Worm (Caenorhabditis elegans) whole organism, L4 larva: Measurements from ENCODE around the gene T10B5.4.
A peak's percentile ranks its signal among the peaks of the same experiment; 100 is the strongest.

Experiments
- D1046.2 ChIP-seq: fragments of 200-800 bp; sonication (Bioruptor generic); IDR thresholded peaks from 2 replicates; pipeline ENCODE4 v1.3.6; 2022; ENCODE audit warnings: missing genetic modification characterization, missing compliant biosample characterization
- T20F7.1 ChIP-seq: fragments of 200-800 bp; sonication (Bioruptor generic); optimal IDR thresholded peaks from 2 replicates; lab custom pipeline; 2018; ENCODE audit warnings: mild to moderate bottlenecking, missing genetic modification characterization, missing compliant biosample characterization
- T26A8.4 ChIP-seq: fragments of 200-800 bp; sonication (Bioruptor generic); IDR thresholded peaks from 2 replicates; pipeline ENCODE4 v1.3.6; 2022; ENCODE audit warnings: missing genetic modification characterization, missing compliant biosample characterization
- ZK337.2 ChIP-seq: fragments of 200-800 bp; sonication (Bioruptor generic); IDR thresholded peaks from 2 replicates; pipeline ENCODE4 v1.3.6; 2022; ENCODE audit warnings: missing genetic modification reagents, missing genetic modification characterization, missing compliant biosample characterization
- aha-1 ChIP-seq: fragments of 150-350 bp; peaks from one replicate; lab custom pipeline; 2014; ENCODE audit warnings: missing biosample characterization, missing genetic modification characterization
- ceh-62 ChIP-seq: sonication (generic microtip); optimal IDR thresholded peaks from 2 replicates; lab custom pipeline; 2017; ENCODE audit warnings: missing biosample characterization, missing genetic modification characterization
- ceh-82 ChIP-seq: sonication (generic microtip); optimal IDR thresholded peaks from 2 replicates; lab custom pipeline; 2017; ENCODE audit warnings: missing biosample characterization, missing genetic modification characterization
- ces-1 ChIP-seq: fragments of 150-350 bp; sonication (generic microtip); optimal IDR thresholded peaks from 4 replicates; lab custom pipeline; 2014; ENCODE audit warnings: missing biosample characterization, missing genetic modification reagents, missing genetic modification characterization
- cey-2 ChIP-seq: sonication (generic microtip); optimal IDR thresholded peaks from 3 replicates; lab custom pipeline; 2017; ENCODE audit warnings: missing genetic modification characterization, mild to moderate bottlenecking, missing compliant biosample characterization, antibody characterized with exemption, borderline replicate concordance; ENCODE audit not compliant: insufficient read depth
- dmd-6 ChIP-seq: fragments of 200-800 bp; sonication (Bioruptor generic); IDR thresholded peaks from 2 replicates; pipeline ENCODE4 v1.3.6; 2022; ENCODE audit warnings: missing genetic modification reagents, missing genetic modification characterization, missing compliant biosample characterization
- egl-43 ChIP-seq: fragments of 200-800 bp; sonication (Bioruptor generic); IDR thresholded peaks from 2 replicates; pipeline ENCODE4 v1.3.6; 2022; ENCODE audit warnings: missing genetic modification reagents, missing genetic modification characterization, missing compliant biosample characterization
- fkh-10 ChIP-seq: fragments of 150-350 bp; optimal IDR thresholded peaks from 2 replicates; lab custom pipeline; 2014; ENCODE audit warnings: missing biosample characterization, missing genetic modification reagents, missing genetic modification characterization
- hlh-30 ChIP-seq: sonication (generic microtip); optimal IDR thresholded peaks from 2 replicates; lab custom pipeline; 2017; ENCODE audit warnings: antibody characterized with exemption, mild to moderate bottlenecking, missing genetic modification characterization, missing compliant biosample characterization; ENCODE audit not compliant: insufficient read depth
- hmg-1.1 ChIP-seq: fragments of 200-800 bp; sonication (Bioruptor generic); IDR thresholded peaks from 2 replicates; pipeline ENCODE4 v1.3.6; 2022; ENCODE audit warnings: missing genetic modification reagents, missing genetic modification characterization, missing compliant biosample characterization
- lin-1 ChIP-seq: fragments of 200-800 bp; sonication (Bioruptor generic); IDR thresholded peaks from 2 replicates; pipeline ENCODE4 v1.3.6; 2022; ENCODE audit warnings: missing genetic modification reagents, missing genetic modification characterization, missing compliant biosample characterization
- lin-15B ChIP-seq: fragments of 150-350 bp; sonication (generic microtip); optimal IDR thresholded peaks from 3 replicates; lab custom pipeline; 2014; ENCODE audit warnings: missing biosample characterization, missing genetic modification characterization
- lin-29 ChIP-seq: fragments of 200-800 bp; sonication (Bioruptor generic); IDR thresholded peaks from 2 replicates; pipeline ENCODE4 v1.3.6; 2022; ENCODE audit warnings: missing genetic modification reagents, missing genetic modification characterization, missing compliant biosample characterization
- lin-38 ChIP-seq: fragments of 200-800 bp; sonication (Bioruptor generic); IDR thresholded peaks from 2 replicates; pipeline ENCODE4 v1.3.6; 2022; ENCODE audit warnings: missing genetic modification reagents, missing genetic modification characterization, missing compliant biosample characterization
- lsy-2 ChIP-seq, 2 experiments: fragments of 150-350 bp in 1 of 2; sonication (generic microtip) in 1 of 2; optimal IDR thresholded peaks; 2 replicates each; lab custom pipeline; 2014 to 2017; ENCODE audit warnings: missing biosample characterization in 2 of 2, missing genetic modification characterization in 2 of 2
- madf-5 ChIP-seq, 2 experiments: fragments of 200-800 bp; sonication (Bioruptor generic); IDR thresholded peaks; 2 replicates each; pipeline ENCODE4 v1.3.6; 2022; ENCODE audit warnings: missing compliant biosample characterization in 2 of 2, missing genetic modification characterization in 2 of 2
- mdl-1 ChIP-seq, 2 experiments: fragments of 150-350 bp in 1 of 2; sonication (generic microtip) in 1 of 2; optimal IDR thresholded peaks; 2 replicates each; lab custom pipeline; 2014 to 2017; ENCODE audit warnings: missing biosample characterization in 2 of 2, missing genetic modification characterization in 2 of 2
- mdt-29 ChIP-seq: fragments of 200-800 bp; sonication (Bioruptor generic); IDR thresholded peaks from 2 replicates; pipeline ENCODE4 v1.3.6; 2022; ENCODE audit warnings: missing genetic modification reagents, missing genetic modification characterization, missing compliant biosample characterization
- mep-1 ChIP-seq: fragments of 150-350 bp; sonication (generic microtip); optimal IDR thresholded peaks from 3 replicates; lab custom pipeline; 2014; ENCODE audit warnings: missing biosample characterization, missing genetic modification characterization
- mes-2 ChIP-seq: sonication (generic microtip); optimal IDR thresholded peaks from 2 replicates; lab custom pipeline; 2016; ENCODE audit warnings: missing genotype, mild to moderate bottlenecking, missing genetic modification characterization, missing compliant biosample characterization; ENCODE audit not compliant: poor library complexity, severe bottlenecking
- mxl-3 ChIP-seq: fragments of 200-800 bp; sonication (Bioruptor generic); optimal IDR thresholded peaks from 2 replicates; lab custom pipeline; 2018; ENCODE audit warnings: mild to moderate bottlenecking, missing genetic modification characterization, missing compliant biosample characterization
- nhr-11 ChIP-seq: fragments of 150-350 bp; optimal IDR thresholded peaks from 2 replicates; lab custom pipeline; 2014; ENCODE audit warnings: missing biosample characterization, missing genetic modification characterization
- nhr-111 ChIP-seq: fragments of 200-800 bp; sonication (Bioruptor generic); optimal IDR thresholded peaks from 2 replicates; lab custom pipeline; 2018; ENCODE audit warnings: mild to moderate bottlenecking, missing genetic modification characterization, missing compliant biosample characterization
- nhr-237 ChIP-seq: sonication (generic microtip); optimal IDR thresholded peaks from 2 replicates; lab custom pipeline; 2017; ENCODE audit warnings: missing biosample characterization, missing genetic modification characterization
- nhr-48 ChIP-seq: sonication (generic microtip); optimal IDR thresholded peaks from 2 replicates; lab custom pipeline; 2016; ENCODE audit warnings: mild to moderate bottlenecking, missing genetic modification characterization, missing compliant biosample characterization
- nhr-76 ChIP-seq: fragments of 150-350 bp; optimal IDR thresholded peaks from 2 replicates; lab custom pipeline; 2014; ENCODE audit warnings: missing biosample characterization, missing genetic modification characterization
- rbr-2 ChIP-seq: sonication (generic microtip); optimal IDR thresholded peaks from 2 replicates; lab custom pipeline; 2016; ENCODE audit warnings: missing genotype, missing genetic modification characterization, missing compliant biosample characterization
- sdz-12 ChIP-seq: fragments of 200-800 bp; sonication (Bioruptor generic); optimal IDR thresholded peaks from 2 replicates; lab custom pipeline; 2018; ENCODE audit warnings: mild to moderate bottlenecking, missing genetic modification characterization, missing compliant biosample characterization
- spr-3 ChIP-seq: fragments of 200-800 bp; sonication (Bioruptor generic); optimal IDR thresholded peaks from 2 replicates; lab custom pipeline; 2018; ENCODE audit warnings: mild to moderate bottlenecking, missing genetic modification characterization, missing compliant biosample characterization
- tag-97 ChIP-seq: fragments of 200-800 bp; sonication (Bioruptor generic); IDR thresholded peaks from 2 replicates; pipeline ENCODE4 v1.3.6; 2022; ENCODE audit warnings: missing genetic modification characterization, missing compliant biosample characterization
- unc-130 ChIP-seq: sonication (generic microtip); optimal IDR thresholded peaks from 2 replicates; lab custom pipeline; 2016; ENCODE audit warnings: missing genetic modification reagents, missing genetic modification characterization, missing compliant biosample characterization
- unc-39 ChIP-seq: sonication (generic microtip); optimal IDR thresholded peaks from 2 replicates; lab custom pipeline; 2017; ENCODE audit warnings: missing biosample characterization, missing genetic modification characterization
- unc-62 ChIP-seq, 3 experiments: fragments of 150-350 bp in 1 of 3; sonication (generic microtip); optimal IDR thresholded peaks in 2 of 3; peaks in 1 of 3; 1 replicate in 1 of 3; 2 replicates in 2 of 3; lab custom pipeline; 2014 to 2017; ENCODE audit warnings: missing biosample characterization in 3 of 3, missing genetic modification characterization in 3 of 3, missing genetic modification reagents in 3 of 3, missing genotype in 1 of 3
- vab-7 ChIP-seq: fragments of 200-800 bp; sonication (Bioruptor generic); IDR thresholded peaks from 2 replicates; pipeline ENCODE4 v1.3.6; 2022; ENCODE audit warnings: missing genetic modification reagents, missing genetic modification characterization, missing compliant biosample characterization
- zfp-2 ChIP-seq: sonication (generic microtip); optimal IDR thresholded peaks from 2 replicates; lab custom pipeline; 2016; ENCODE audit warnings: mild to moderate bottlenecking, missing genetic modification characterization, missing compliant biosample characterization
- ztf-7 ChIP-seq: fragments of 150-350 bp; optimal IDR thresholded peaks from 2 replicates; lab custom pipeline; 2014; ENCODE audit warnings: missing biosample characterization, missing genetic modification characterization

The T10B5.4 gene

ce11 chrV:1892567-1893277 is 21.1 kb upstream of the T10B5.4 start, which contains the start of gene zig-11 (continued):
- no peak for TF ChIP-seq ceh-82 (tag; lab: Kevin White, UChicago)
- no peak for TF ChIP-seq ces-1
- no peak for TF ChIP-seq spr-3 (GFP tag; lab: Kevin White, UChicago)
- no peak for TF ChIP-seq dmd-6
- no peak for TF ChIP-seq lin-29 (GFP tag; lab: Robert Waterston, UW)
- no peak for TF ChIP-seq sdz-12 (GFP tag; lab: Kevin White, UChicago)
- TF ChIP-seq D1046.2 (GFP tag; lab: Robert Waterston, UW) = no peak
- no peak for TF ChIP-seq egl-43 (GFP tag; lab: Robert Waterston, UW)
- no peak for TF ChIP-seq ZK337.2 (GFP tag; lab: Robert Waterston, UW)
- no peak for TF ChIP-seq madf-5 (GFP tag; IDR thresholded peaks at IDR 0.05; lab: Robert Waterston, UW)
- no peak for TF ChIP-seq mdt-29 (GFP tag; lab: Robert Waterston, UW)
- TF ChIP-seq ztf-7 (tag; lab: Kevin White, UChicago) = no peak
- TF ChIP-seq unc-130 (GFP tag; lab: Kevin White, UChicago) = no peak
- no peak for TF ChIP-seq ceh-62 (tag; lab: Kevin White, UChicago)
- no peak for TF ChIP-seq zfp-2 (tag; lab: Kevin White, UChicago)
- no peak for TF ChIP-seq vab-7 (GFP tag; lab: Robert Waterston, UW)
- no peak for TF ChIP-seq cey-2 (tag; lab: Kevin White, UChicago)
- TF ChIP-seq unc-39 = no peak
- no peak for TF ChIP-seq lin-1 (GFP tag; lab: Robert Waterston, UW)
- TF ChIP-seq T20F7.1 = no peak
- TF ChIP-seq fkh-10 (GFP tag; lab: Kevin White, UChicago) = no peak

ce11 chrV:1889996-1890395 is 18.4 kb upstream of the T10B5.4 start:
- TF ChIP-seq mxl-3 (GFP tag; lab: Kevin White, UChicago) (no peak), nhr-111 (GFP tag; lab: Kevin White, UChicago) (no peak), unc-130 (GFP tag; lab: Kevin White, UChicago) (no peak), hlh-30 (peak; percentile 59), aha-1 (tag; lab: Kevin White, UChicago) (peak; percentile 32), lsy-2 (tag; optimal IDR thresholded peaks at IDR 0.05; lab: Kevin White, UChicago) (peak in 1 of 2 experiments; percentile 6), unc-62 (GFP tag; optimal IDR thresholded peaks at IDR 0.05 in 1 of 2; lab: Kevin White, UChicago) (peak in 1 of 2 experiments; percentile 66), unc-62 (tag; optimal IDR thresholded peaks at IDR 0.05; lab: Kevin White, UChicago) (no peak), nhr-237 (no peak), dmd-6 (0 out of 2 replicates have a peak, but pooled peaks have one; percentile 15), mdl-1 (tag; optimal IDR thresholded peaks at IDR 0.05; lab: Kevin White, UChicago) (no peak)

- TF ChIP-seq T26A8.4 (GFP tag; lab: Robert Waterston, UW) = no peak
- no peak for TF ChIP-seq lin-29 (GFP tag; lab: Robert Waterston, UW)
- no peak for TF ChIP-seq hlh-30
- TF ChIP-seq nhr-11 (tag; lab: Kevin White, UChicago) = no peak
- peak; percentile 92 for TF ChIP-seq aha-1 (tag; lab: Kevin White, UChicago)
- TF ChIP-seq, all 104 proteins: peak for 1
Observed at ce11 chrV:1888299-1888698, 16.7 kb upstream of the T10B5.4 start.

ce11 chrV:1886997-1887396 is 15.4 kb upstream of the T10B5.4 start:
- peak in 1 of 2 experiments; percentile 19 for TF ChIP-seq unc-62 (GFP tag; optimal IDR thresholded peaks at IDR 0.05 in 1 of 2; lab: Kevin White, UChicago)
- no peak for TF ChIP-seq unc-62 (tag; optimal IDR thresholded peaks at IDR 0.05; lab: Kevin White, UChicago)
- no peak for TF ChIP-seq lin-15B (tag; lab: Kevin White, UChicago)
- peak; percentile 57 for TF ChIP-seq hmg-1.1
- no peak for TF ChIP-seq nhr-48 (tag; lab: Kevin White, UChicago)
- peak; percentile 7 for TF ChIP-seq mes-2 (tag; lab: Kevin White, UChicago)
- peak in 1 of 2 experiments; percentile 11 for TF ChIP-seq lsy-2 (tag; optimal IDR thresholded peaks at IDR 0.05; lab: Kevin White, UChicago)
- TF ChIP-seq tag-97 (GFP tag; lab: Robert Waterston, UW) = no peak
- TF ChIP-seq mep-1 = no peak
- peak; percentile 1 for TF ChIP-seq rbr-2
- no peak for TF ChIP-seq lin-38 (GFP tag; lab: Robert Waterston, UW)
- no peak for TF ChIP-seq nhr-76 (tag; lab: Kevin White, UChicago)
